Fruit fly (Drosophila melanogaster): Measurements from ENCODE around the gene CG31606.
A peak's percentile ranks its signal among the peaks of the same experiment; 100 is the strongest.

The CG31606 gene

dm6 chr2L:8196757-8197530, 49.5 kb downstream of the CG31606 start, which contains the start of the genes CG8475 and CG8460:
TSS of gene CG8475 (minus strand) at chr2L:8196918.
TSS of gene CG8460 (plus strand) at chr2L:8197193.
- TF ChIP-seq cnc (optimal IDR thresholded peaks at IDR 0.05) = no peak
- TF ChIP-seq bab1 (GFP tag; optimal IDR thresholded peaks at IDR 0.05) = no peak
- no peak for TF ChIP-seq pad (GFP tag; optimal IDR thresholded peaks at IDR 0.05)
- TF ChIP-seq toe (GFP tag; optimal IDR thresholded peaks at IDR 0.05) = no peak
- peak; percentile 37 for TF ChIP-seq Crg-1 (GFP tag; optimal IDR thresholded peaks at IDR 0.05)
